Worm (Caenorhabditis elegans) whole organism, L1 larva: ENCODE data around the gene sma-6.

Experiments used
- C04F5.9 ChIP-seq: sonication (generic microtip); optimal IDR thresholded peaks from 2 replicates; lab custom pipeline; 2016; ENCODE audit warnings: missing genetic modification characterization, missing compliant biosample characterization
- C16A3.4 ChIP-seq: fragments of 150-350 bp; optimal IDR thresholded peaks from 2 replicates; lab custom pipeline; 2014; ENCODE audit warnings: missing biosample characterization, missing genetic modification characterization
- C34B4.2 ChIP-seq: sonication (generic microtip); optimal IDR thresholded peaks from 2 replicates; lab custom pipeline; 2017; ENCODE audit warnings: mild to moderate bottlenecking, missing genetic modification characterization, missing compliant biosample characterization
- F16B12.6 ChIP-seq: fragments of 150-350 bp; optimal IDR thresholded peaks from 2 replicates; lab custom pipeline; 2014; ENCODE audit warnings: missing biosample characterization, missing genetic modification characterization
- aha-1 ChIP-seq: fragments of 150-350 bp; optimal IDR thresholded peaks from 2 replicates; lab custom pipeline; 2014; ENCODE audit warnings: missing biosample characterization, missing genetic modification characterization
- alr-1 ChIP-seq: fragments of 200-800 bp; sonication (Bioruptor generic); optimal IDR thresholded peaks from 2 replicates; lab custom pipeline; 2018; ENCODE audit warnings: borderline replicate concordance, mild to moderate bottlenecking, missing genetic modification characterization, missing compliant biosample characterization
- aly-2 ChIP-seq: fragments of 150-350 bp; optimal IDR thresholded peaks from 2 replicates; lab custom pipeline; 2014; ENCODE audit warnings: missing biosample characterization, missing genetic modification characterization
- ama-1 ChIP-seq: fragments of 150-350 bp; optimal IDR thresholded peaks from 2 replicates; lab custom pipeline; 2014
- blmp-1 ChIP-seq: fragments of 150-350 bp; optimal IDR thresholded peaks from 2 replicates; lab custom pipeline; 2014; ENCODE audit warnings: missing biosample characterization, missing genetic modification characterization
- ceh-63 ChIP-seq: fragments of 200-800 bp; sonication (Bioruptor generic); optimal IDR thresholded peaks from 2 replicates; lab custom pipeline; 2018; ENCODE audit warnings: mild to moderate bottlenecking, missing genetic modification characterization, missing compliant biosample characterization
- ceh-88 ChIP-seq: fragments of 200-800 bp; sonication (Bioruptor generic); IDR thresholded peaks from 2 replicates; pipeline ENCODE4 v1.3.6; 2022; ENCODE audit warnings: missing genetic modification characterization, missing compliant biosample characterization
- dpl-1 ChIP-seq, 3 experiments: fragments of 150-350 bp in 2 of 3; sonication (generic microtip) in 1 of 3; optimal IDR thresholded peaks; 2 replicates each; lab custom pipeline; 2014 to 2017; ENCODE audit warnings: missing biosample characterization in 3 of 3, missing genetic modification characterization in 3 of 3, missing genetic modification reagents in 3 of 3
- efl-1 ChIP-seq, 4 experiments: fragments of 150-350 bp; optimal IDR thresholded peaks in 3 of 4; peaks in 1 of 4; 1 replicate in 1 of 4; 2 replicates in 3 of 4; lab custom pipeline; 2014; ENCODE audit warnings: missing biosample characterization in 2 of 4, missing genetic modification characterization in 2 of 4, missing genetic modification reagents in 2 of 4
- egl-13 ChIP-seq: sonication (generic microtip); optimal IDR thresholded peaks from 2 replicates; lab custom pipeline; 2016; ENCODE audit warnings: missing genotype, missing genetic modification reagents, missing genetic modification characterization, missing compliant biosample characterization
- elt-2 ChIP-seq: sonication (generic microtip); optimal IDR thresholded peaks from 2 replicates; lab custom pipeline; 2016; ENCODE audit warnings: missing genetic modification characterization, mild to moderate bottlenecking, inconsistent platforms, missing compliant biosample characterization, missing genetic modification reagents
- ets-5 ChIP-seq: fragments of 200-800 bp; sonication (Bioruptor generic); IDR thresholded peaks from 2 replicates; pipeline ENCODE4 v1.3.6; 2022; ENCODE audit warnings: missing genetic modification characterization, missing compliant biosample characterization
- fkh-10 ChIP-seq: sonication (generic microtip); optimal IDR thresholded peaks from 2 replicates; lab custom pipeline; 2017; ENCODE audit warnings: missing biosample characterization, missing genetic modification reagents, missing genetic modification characterization
- fkh-4 ChIP-seq: sonication (generic microtip); optimal IDR thresholded peaks from 2 replicates; lab custom pipeline; 2016; ENCODE audit warnings: missing compliant biosample characterization, missing genetic modification characterization, borderline replicate concordance
- fkh-8 ChIP-seq: sonication (generic microtip); optimal IDR thresholded peaks from 2 replicates; lab custom pipeline; 2016; ENCODE audit warnings: mild to moderate bottlenecking, missing genetic modification characterization, missing compliant biosample characterization
- fos-1 ChIP-seq: fragments of 150-350 bp; optimal IDR thresholded peaks from 2 replicates; lab custom pipeline; 2014; ENCODE audit warnings: missing biosample characterization, missing genetic modification characterization
- grh-1 ChIP-seq: fragments of 200-800 bp; sonication (Bioruptor generic); IDR thresholded peaks from 2 replicates; pipeline ENCODE4 v1.3.6; 2022; ENCODE audit warnings: missing genetic modification reagents, missing genetic modification characterization, missing compliant biosample characterization
- hpl-2 ChIP-seq: fragments of 150-350 bp; optimal IDR thresholded peaks from 2 replicates; lab custom pipeline; 2014; ENCODE audit warnings: missing biosample characterization, missing genetic modification reagents, missing genetic modification characterization
- irx-1 ChIP-seq: sonication (generic microtip); optimal IDR thresholded peaks from 2 replicates; lab custom pipeline; 2016; ENCODE audit warnings: missing genetic modification characterization, missing compliant biosample characterization
- isw-1 ChIP-seq: fragments of 200-800 bp; sonication (Bioruptor generic); IDR thresholded peaks from 2 replicates; pipeline ENCODE4 v1.3.6; 2022; ENCODE audit warnings: missing genetic modification characterization, missing compliant biosample characterization
- lin-13 ChIP-seq: fragments of 150-350 bp; optimal IDR thresholded peaks from 2 replicates; lab custom pipeline; 2014; ENCODE audit warnings: missing biosample characterization, missing genetic modification reagents, missing genetic modification characterization
- lin-15B ChIP-seq: fragments of 150-350 bp; sonication (generic microtip); optimal IDR thresholded peaks from 3 replicates; lab custom pipeline; 2014; ENCODE audit warnings: missing biosample characterization, missing genetic modification characterization
- mab-9 ChIP-seq: fragments of 200-800 bp; sonication (Bioruptor generic); IDR thresholded peaks from 2 replicates; pipeline ENCODE4 v1.3.6; 2022; ENCODE audit warnings: missing genetic modification reagents, missing genetic modification characterization, missing compliant biosample characterization
- mdl-1 ChIP-seq, 2 experiments: fragments of 150-350 bp; optimal IDR thresholded peaks; 2 replicates each; lab custom pipeline; 2014 to 2017; ENCODE audit warnings: missing biosample characterization in 2 of 2, missing genetic modification characterization in 2 of 2, inconsistent platforms in 1 of 2
- mep-1 ChIP-seq: fragments of 150-350 bp; optimal IDR thresholded peaks from 2 replicates; lab custom pipeline; 2014; ENCODE audit warnings: missing biosample characterization, missing genetic modification characterization
- nhr-11 ChIP-seq: fragments of 150-350 bp; optimal IDR thresholded peaks from 2 replicates; lab custom pipeline; 2014; ENCODE audit warnings: missing biosample characterization, missing genetic modification characterization
- nhr-20 ChIP-seq: sonication (generic microtip); optimal IDR thresholded peaks from 2 replicates; lab custom pipeline; 2016; ENCODE audit warnings: mild to moderate bottlenecking, missing genetic modification characterization, missing compliant biosample characterization
- nhr-47 ChIP-seq: sonication (generic microtip); optimal IDR thresholded peaks from 2 replicates; lab custom pipeline; 2016; ENCODE audit warnings: mild to moderate bottlenecking, missing genetic modification characterization, moderate library complexity, missing compliant biosample characterization
- nhr-90 ChIP-seq: sonication (generic microtip); optimal IDR thresholded peaks from 2 replicates; lab custom pipeline; 2016; ENCODE audit warnings: mild to moderate bottlenecking, missing genetic modification characterization, missing compliant biosample characterization; ENCODE audit not compliant: poor library complexity
- pqm-1 ChIP-seq: sonication (generic microtip); optimal IDR thresholded peaks from 3 replicates; lab custom pipeline; 2017; ENCODE audit warnings: missing biosample characterization, missing genetic modification characterization
- rnt-1 ChIP-seq: sonication (generic microtip); optimal IDR thresholded peaks from 2 replicates; lab custom pipeline; 2016; ENCODE audit warnings: mild to moderate bottlenecking, missing genetic modification characterization, moderate library complexity, missing compliant biosample characterization
- snu-23 ChIP-seq: sonication (generic microtip); optimal IDR thresholded peaks from 2 replicates; lab custom pipeline; 2016; ENCODE audit warnings: missing genetic modification characterization, missing compliant biosample characterization
- sup-37 ChIP-seq: fragments of 200-800 bp; sonication (Bioruptor generic); optimal IDR thresholded peaks from 2 replicates; lab custom pipeline; 2018; ENCODE audit warnings: mild to moderate bottlenecking, missing genetic modification characterization, missing compliant biosample characterization
- unc-130 ChIP-seq: fragments of 150-350 bp; optimal IDR thresholded peaks from 2 replicates; lab custom pipeline; 2017; ENCODE audit warnings: missing biosample characterization, missing genetic modification characterization, inconsistent platforms
- xbp-1 ChIP-seq: sonication (generic microtip); optimal IDR thresholded peaks from 2 replicates; lab custom pipeline; 2016; ENCODE audit warnings: missing genetic modification characterization, missing compliant biosample characterization
- zag-1 ChIP-seq: fragments of 150-350 bp; optimal IDR thresholded peaks from 2 replicates; lab custom pipeline; 2014; ENCODE audit warnings: missing biosample characterization, missing genetic modification characterization
- ztf-11 ChIP-seq, 2 experiments: sonication (generic microtip); optimal IDR thresholded peaks; 2 replicates each; lab custom pipeline; 2016 to 2017; ENCODE audit warnings: missing genetic modification characterization in 2 of 2, missing biosample characterization in 1 of 2, missing compliant biosample characterization in 1 of 2

The sma-6 gene

ce11 chrII:6370110-6370509 is 45.8 kb downstream of the sma-6 start (continued):
- peak; percentile 84 for TF ChIP-seq unc-130 (tag; lab: Kevin White, UChicago)
- TF ChIP-seq mep-1 (tag; lab: Kevin White, UChicago) = peak; percentile 48
- 0 out of 2 replicates have a peak, but pooled peaks have one; percentile 34 for TF ChIP-seq mab-9 (GFP tag; lab: Robert Waterston, UW)
- no peak for TF ChIP-seq nhr-11 (tag; lab: Kevin White, UChicago)
- TF ChIP-seq fkh-8 (tag; lab: Kevin White, UChicago) = peak; percentile 88
- no peak for TF ChIP-seq fos-1 (tag; lab: Kevin White, UChicago)
- TF ChIP-seq blmp-1 (tag; lab: Kevin White, UChicago) = peak; percentile 97
- 0 out of 2 replicates have a peak, but pooled peaks have one; percentile 16 for TF ChIP-seq ceh-88 (GFP tag; lab: Robert Waterston, UW)
- peak; percentile 62 for TF ChIP-seq egl-13 (tag; lab: Kevin White, UChicago)
- peak; percentile 20 for TF ChIP-seq hpl-2 (GFP tag; lab: Kevin White, UChicago)
- TF ChIP-seq C34B4.2 (tag; lab: Kevin White, UChicago) = no peak
- peak; percentile 84 to 90 for TF ChIP-seq efl-1 (optimal IDR thresholded peaks at IDR 0.05; lab: Kevin White, UChicago)
- TF ChIP-seq efl-1 (GFP tag; optimal IDR thresholded peaks at IDR 0.05 in 1 of 2; lab: Kevin White, UChicago) = peak; percentile 71 to 97
- peak; percentile 56 for TF ChIP-seq elt-2 (tag; lab: Kevin White, UChicago)
- TF ChIP-seq fkh-10 (GFP tag; lab: Kevin White, UChicago) = peak; percentile 66
- peak; percentile 79 for TF ChIP-seq nhr-90 (tag; lab: Kevin White, UChicago)
- peak; percentile 83 for TF ChIP-seq xbp-1 (tag; lab: Kevin White, UChicago)
- peak; percentile 80 for TF ChIP-seq lin-13 (GFP tag; lab: Kevin White, UChicago)
- peak in 1 of 2 experiments; percentile 5 for TF ChIP-seq ztf-11 (tag; optimal IDR thresholded peaks at IDR 0.05; lab: Kevin White, UChicago)
- peak; percentile 67 to 79 (median 78) for TF ChIP-seq dpl-1 (GFP tag; optimal IDR thresholded peaks at IDR 0.05; lab: Kevin White, UChicago)
- peak; percentile 45 to 97 for TF ChIP-seq mdl-1 (tag; optimal IDR thresholded peaks at IDR 0.05; lab: Kevin White, UChicago)

- no peak for TF ChIP-seq aly-2 (tag; lab: Kevin White, UChicago)
- TF ChIP-seq pqm-1 (tag; lab: Kevin White, UChicago) = no peak
- TF ChIP-seq C16A3.4 = no peak
- no peak for TF ChIP-seq rnt-1 (tag; lab: Kevin White, UChicago)
- TF ChIP-seq aha-1 = no peak
- TF ChIP-seq ets-5 (GFP tag; lab: Robert Waterston, UW) = no peak
- no peak for TF ChIP-seq isw-1
- TF ChIP-seq fkh-8 (tag; lab: Kevin White, UChicago) = no peak
- TF ChIP-seq zag-1 (tag; lab: Kevin White, UChicago) = no peak
- TF ChIP-seq blmp-1 (tag; lab: Kevin White, UChicago) = no peak
- TF ChIP-seq irx-1 (tag; lab: Kevin White, UChicago) = no peak
- TF ChIP-seq grh-1 (GFP tag; lab: Robert Waterston, UW) = no peak
Measured at ce11 chrII:6371003-6371402, 46.7 kb downstream of the sma-6 start, which contains the start of gene lin-23. Gene lin-23, plus strand, starts transcription at chrII:6371303.

- TF ChIP-seq snu-23 = no peak
- TF ChIP-seq efl-1 (optimal IDR thresholded peaks at IDR 0.05; lab: Kevin White, UChicago) = no peak
- TF ChIP-seq efl-1 (GFP tag; optimal IDR thresholded peaks at IDR 0.05 in 1 of 2; lab: Kevin White, UChicago) = no peak
- TF ChIP-seq ceh-63 (GFP tag; lab: Kevin White, UChicago) = no peak
- TF ChIP-seq ama-1 (lab: Kevin White, UChicago) = no peak
- TF ChIP-seq F16B12.6 (tag; lab: Kevin White, UChicago) = no peak
- TF ChIP-seq sup-37 (GFP tag; lab: Kevin White, UChicago) = no peak
- TF ChIP-seq lin-15B (tag; lab: Kevin White, UChicago) = no peak
- TF ChIP-seq fkh-8 (tag; lab: Kevin White, UChicago) = no peak
- TF ChIP-seq aly-2 (tag; lab: Kevin White, UChicago) = no peak
- no peak for TF ChIP-seq blmp-1 (tag; lab: Kevin White, UChicago)
- TF ChIP-seq fkh-4 (tag; lab: Kevin White, UChicago) = no peak
- no peak for TF ChIP-seq C04F5.9 (tag; lab: Kevin White, UChicago)
- TF ChIP-seq ceh-88 (GFP tag; lab: Robert Waterston, UW) = no peak
- no peak for TF ChIP-seq alr-1 (tag; lab: Kevin White, UChicago)
- no peak for TF ChIP-seq nhr-20 (tag; lab: Kevin White, UChicago)
- TF ChIP-seq nhr-47 (tag; lab: Kevin White, UChicago) = no peak
Measured at ce11 chrII:6373361-6373760, 49.1 kb downstream of the sma-6 start.
